Fruit fly (Drosophila melanogaster): ENCODE measurements around the gene CkIIalpha-i1.

The CkIIalpha-i1 gene

DNA sequence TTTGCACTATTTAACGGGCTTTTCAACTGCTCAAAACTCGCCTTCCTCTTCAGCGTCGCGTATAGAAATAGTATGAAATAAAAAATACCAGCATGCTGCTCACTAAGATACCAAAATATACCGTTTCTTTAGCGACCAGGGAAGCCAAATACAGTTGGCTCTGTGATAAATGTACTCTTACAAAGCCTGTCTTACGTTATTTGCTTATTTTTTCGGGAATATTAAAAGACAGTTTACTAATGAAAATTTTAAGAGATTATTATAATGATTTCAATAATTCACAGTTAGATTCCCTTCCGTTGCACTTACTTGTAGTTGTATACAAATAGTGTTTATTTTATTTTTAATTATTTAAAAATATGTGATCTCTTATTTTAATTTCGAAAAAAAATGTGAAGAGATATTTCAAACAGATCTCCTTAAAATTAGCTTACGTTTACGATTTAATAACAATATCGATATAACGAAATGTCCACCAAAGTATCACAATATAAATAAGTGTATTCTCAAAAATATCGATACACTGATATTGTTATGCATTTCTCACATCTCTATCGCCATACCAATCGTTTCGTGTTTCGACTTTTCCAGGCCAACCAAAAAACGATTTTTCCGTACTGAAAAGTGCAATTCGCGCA lies 9.7 kb downstream of the CkIIalpha-i1 start, which contains the start of the genes DCP2 and dbo (continued):
- TF ChIP-seq CG10274 (GFP tag; optimal IDR thresholded peaks at IDR 0.05) = peak; percentile 2
- no peak for TF ChIP-seq CG30431 (GFP tag; optimal IDR thresholded peaks at IDR 0.05)
- no peak for TF ChIP-seq Max (GFP tag; optimal IDR thresholded peaks at IDR 0.05)
- TF ChIP-seq mam (GFP tag; optimal IDR thresholded peaks at IDR 0.05) = peak; percentile 53
- no peak for TF ChIP-seq CG2889 (GFP tag; IDR thresholded peaks at IDR 0.05)
- no peak for TF ChIP-seq Dp (GFP tag; optimal IDR thresholded peaks at IDR 0.05)
- TF ChIP-seq CG43689 (GFP tag; IDR thresholded peaks at IDR 0.05) = no peak
- TF ChIP-seq prd (optimal IDR thresholded peaks at IDR 0.05) = no peak
- peak; percentile 69 for TF ChIP-seq prd (GFP tag; IDR thresholded peaks at IDR 0.05)
- peak; percentile 13; the same call in 1 of the 2 replicates for TF ChIP-seq cas (GFP tag; IDR thresholded peaks at IDR 0.05)
- peak; percentile 12 to 74 for TF ChIP-seq Hr51 (GFP tag; optimal IDR thresholded peaks at IDR 0.05)
- peak; percentile 99 for TF ChIP-seq CG9437 (GFP tag; optimal IDR thresholded peaks at IDR 0.05)
- peak; percentile 81 for TF ChIP-seq CG12391 (tag; optimal IDR thresholded peaks at IDR 0.05)
- peak; percentile 75 for TF ChIP-seq CG13296 (GFP tag; optimal IDR thresholded peaks at IDR 0.05)
- peak; percentile 46 for TF ChIP-seq CG6765 (GFP tag; optimal IDR thresholded peaks at IDR 0.05)
- TF ChIP-seq CG16813 (GFP tag; IDR thresholded peaks at IDR 0.05; ENCODE audit: partially characterized antibody) = peak; percentile 88
- TF ChIP-seq Dll (GFP tag; IDR thresholded peaks at IDR 0.05; ENCODE audit: partially characterized antibody) = peak; percentile 87
- TF ChIP-seq gsb (GFP tag; IDR thresholded peaks at IDR 0.05) = no peak
- TF ChIP-seq CG17186 (GFP tag; optimal IDR thresholded peaks at IDR 0.05) = no peak
- TF ChIP-seq CG11723 (GFP tag; optimal IDR thresholded peaks at IDR 0.05) = peak; percentile 34
- TF ChIP-seq gsb-n (tag; optimal IDR thresholded peaks at IDR 0.05) = peak; percentile 17
- TF ChIP-seq scrt (GFP tag; optimal IDR thresholded peaks at IDR 0.05) = no peak
- no peak for TF ChIP-seq sqz (GFP tag; optimal IDR thresholded peaks at IDR 0.05)
- peak; percentile 43 for TF ChIP-seq CG4707 (GFP tag; optimal IDR thresholded peaks at IDR 0.05)
- TF ChIP-seq slbo (GFP tag; IDR thresholded peaks at IDR 0.05) = peak; percentile 87
- TF ChIP-seq CG14860 (GFP tag; IDR thresholded peaks at IDR 0.05; ENCODE audit: partially characterized antibody) = peak; percentile 80
- TF ChIP-seq CG15479 (GFP tag; optimal IDR thresholded peaks at IDR 0.05) = no peak
- peak; percentile 42 for TF ChIP-seq ssp (GFP tag; IDR thresholded peaks at IDR 0.05)
- TF ChIP-seq hth (optimal IDR thresholded peaks at IDR 0.05) = no peak
- no peak for TF ChIP-seq CG10959 (GFP tag; IDR thresholded peaks at IDR 0.05)
- TF ChIP-seq MBD-R2 (GFP tag; IDR thresholded peaks at IDR 0.05) = peak; percentile 20; the same call in 1 of the 2 replicates
- no peak for TF ChIP-seq bab2 (GFP tag; optimal IDR thresholded peaks at IDR 0.05)
- peak; percentile 35; the same call in 1 of the 3 replicates for TF ChIP-seq CG11093 (GFP tag; IDR thresholded peaks at IDR 0.05)
- peak; percentile 60 for TF ChIP-seq CG3281 (GFP tag; optimal IDR thresholded peaks at IDR 0.05)
- no peak for TF ChIP-seq Atf3 (GFP tag; optimal IDR thresholded peaks at IDR 0.05)
- peak; percentile 61 for TF ChIP-seq Ssrp (tag; optimal IDR thresholded peaks at IDR 0.05)
- no peak for TF ChIP-seq jigr1 (GFP tag; IDR thresholded peaks at IDR 0.05)
- TF ChIP-seq az2 (GFP tag; optimal IDR thresholded peaks at IDR 0.05) = peak; percentile 74
- no peak for TF ChIP-seq fru (optimal IDR thresholded peaks at IDR 0.05)
- peak; percentile 72 for TF ChIP-seq sug (tag; optimal IDR thresholded peaks at IDR 0.05)
- TF ChIP-seq CG7372 (GFP tag; IDR thresholded peaks at IDR 0.05) = peak; percentile 63
- TF ChIP-seq CG6791 (GFP tag; IDR thresholded peaks at IDR 0.05; ENCODE audit: partially characterized antibody) = peak; percentile 82
- peak; percentile 75 for TF ChIP-seq CG17359 (tag; optimal IDR thresholded peaks at IDR 0.05)
- no peak for TF ChIP-seq CG11398 (GFP tag; optimal IDR thresholded peaks at IDR 0.05)
- peak; percentile 1 for TF ChIP-seq Atf-2 (GFP tag; optimal IDR thresholded peaks at IDR 0.05)
- peak; percentile 76 for TF ChIP-seq Rfx (GFP tag; IDR thresholded peaks at IDR 0.05)
- TF ChIP-seq CG9727 (GFP tag; optimal IDR thresholded peaks at IDR 0.05) = peak; percentile 41
- no peak for TF ChIP-seq HLHmδ (GFP tag; optimal IDR thresholded peaks at IDR 0.05)
- TF ChIP-seq Usf (GFP tag; optimal IDR thresholded peaks at IDR 0.05) = no peak
- TF ChIP-seq Blimp-1 (GFP tag; optimal IDR thresholded peaks at IDR 0.05) = peak; percentile 62
